Fruit fly (Drosophila melanogaster) whole organism, embryonic: ENCODE measurements around the gene hd.
A peak's percentile ranks its signal among the peaks of the same experiment; 100 is the strongest.

ENCODE experiments used
- Adf1 ChIP-seq: fragments of 200-800 bp; sonication (Bioruptor generic); IDR thresholded peaks from 2 replicates; pipeline ENCODE4 v1.3.6; 2022; ENCODE audit warnings: missing biosample characterization, missing genetic modification characterization
- Bgb ChIP-seq: fragments of 200-800 bp; sonication (Bioruptor generic); IDR thresholded peaks from 2 replicates; pipeline ENCODE4 v1.3.6; 2022; ENCODE audit warnings: missing biosample characterization, missing genetic modification characterization; ENCODE audit not compliant: partially characterized antibody
- CG12071 ChIP-seq: fragments of 200-800 bp; sonication (Bioruptor generic); optimal IDR thresholded peaks from 3 replicates; lab custom pipeline; 2018; ENCODE audit warnings: missing biosample characterization, mild to moderate bottlenecking, missing genetic modification characterization
- CG12236 ChIP-seq: fragments of 200-800 bp; sonication (Bioruptor generic); optimal IDR thresholded peaks from 2 replicates; lab custom pipeline; 2016; ENCODE audit warnings: missing biosample characterization, missing genetic modification characterization
- CG12744 ChIP-seq: fragments of 200-800 bp; sonication (Bioruptor generic); optimal IDR thresholded peaks from 2 replicates; lab custom pipeline; 2016; ENCODE audit warnings: missing biosample characterization, missing genetic modification characterization
- CG13123 ChIP-seq: fragments of 200-800 bp; sonication (Bioruptor generic); optimal IDR thresholded peaks from 2 replicates; lab custom pipeline; 2016; ENCODE audit warnings: missing biosample characterization, missing genetic modification characterization
- CG13424 ChIP-seq: fragments of 200-800 bp; sonication (Bioruptor generic); optimal IDR thresholded peaks from 2 replicates; lab custom pipeline; 2019; ENCODE audit warnings: missing biosample characterization, mild to moderate bottlenecking, missing genetic modification characterization, moderate library complexity
- CG14014 ChIP-seq: fragments of 200-800 bp; sonication (Bioruptor generic); IDR thresholded peaks from 2 replicates; pipeline ENCODE4 v1.3.6; 2022; ENCODE audit warnings: missing biosample characterization, missing genetic modification characterization
- CG14965 ChIP-seq: fragments of 200-800 bp; sonication (Bioruptor generic); optimal IDR thresholded peaks from 2 replicates; lab custom pipeline; 2016; ENCODE audit warnings: missing biosample characterization, missing genetic modification characterization, borderline replicate concordance
- CG17186 ChIP-seq: fragments of 200-800 bp; sonication (Bioruptor generic); optimal IDR thresholded peaks from 3 replicates; lab custom pipeline; 2017; ENCODE audit warnings: missing biosample characterization, missing genetic modification reagents, missing genetic modification characterization
- CG2120 ChIP-seq: fragments of 200-800 bp; sonication (Bioruptor generic); optimal IDR thresholded peaks from 3 replicates; lab custom pipeline; 2016; ENCODE audit warnings: missing biosample characterization, missing genetic modification characterization
- CG31365 ChIP-seq: fragments of 200-800 bp; sonication (Bioruptor generic); optimal IDR thresholded peaks from 2 replicates; lab custom pipeline; 2018; ENCODE audit warnings: missing biosample characterization, mild to moderate bottlenecking, missing genetic modification characterization
- CG31441 ChIP-seq: fragments of 200-800 bp; sonication (Bioruptor generic); IDR thresholded peaks from 2 replicates; pipeline ENCODE4 v1.3.6; 2022; ENCODE audit warnings: missing biosample characterization, missing genetic modification characterization
- CG3847 ChIP-seq: fragments of 200-800 bp; sonication (Bioruptor generic); IDR thresholded peaks from 2 replicates; pipeline ENCODE4 v1.3.6; 2022; ENCODE audit warnings: missing biosample characterization, missing genetic modification characterization
- CG4617 ChIP-seq: fragments of 200-800 bp; sonication (Bioruptor generic); optimal IDR thresholded peaks from 3 replicates; lab custom pipeline; 2016; ENCODE audit warnings: missing biosample characterization, missing genetic modification characterization, borderline replicate concordance
- CG4730 ChIP-seq: fragments of 200-800 bp; sonication (Bioruptor generic); IDR thresholded peaks from 2 replicates; pipeline ENCODE4 v1.3.6; 2022; ENCODE audit warnings: missing biosample characterization, missing genetic modification characterization
- CG6765 ChIP-seq: fragments of 200-800 bp; sonication (Bioruptor generic); optimal IDR thresholded peaks from 3 replicates; lab custom pipeline; 2017; ENCODE audit warnings: missing biosample characterization, mild to moderate bottlenecking, missing genetic modification characterization
- CG7556 ChIP-seq: fragments of 200-800 bp; sonication (Bioruptor generic); optimal IDR thresholded peaks from 2 replicates; lab custom pipeline; 2017; ENCODE audit warnings: missing biosample characterization, mild to moderate bottlenecking, missing genetic modification characterization
- CG9797 ChIP-seq: fragments of 200-800 bp; sonication (Bioruptor generic); optimal IDR thresholded peaks from 3 replicates; lab custom pipeline; 2018; ENCODE audit warnings: missing biosample characterization, mild to moderate bottlenecking, missing genetic modification characterization
- Dll ChIP-seq: fragments of 200-800 bp; sonication (Bioruptor generic); IDR thresholded peaks from 4 replicates; pipeline ENCODE4 v1.3.6; 2022; ENCODE audit warnings: missing biosample characterization, missing genetic modification characterization; ENCODE audit not compliant: partially characterized antibody
- Doc3 ChIP-seq: fragments of 200-800 bp; sonication (Bioruptor generic); IDR thresholded peaks from 3 replicates; pipeline ENCODE4 v1.3.6; 2022; ENCODE audit warnings: missing biosample characterization, missing genetic modification characterization; ENCODE audit not compliant: partially characterized antibody
- Ets65A ChIP-seq: fragments of 200-800 bp; sonication (Bioruptor generic); peaks from one replicate; lab custom pipeline; 2016; ENCODE audit warnings: missing biosample characterization, missing genetic modification characterization
- Gug ChIP-seq: fragments of 200-800 bp; sonication (Bioruptor generic); IDR thresholded peaks from 4 replicates; pipeline ENCODE4 v1.3.6; 2022; ENCODE audit warnings: missing biosample characterization, missing genetic modification characterization
- HLH3B ChIP-seq: fragments of 200-800 bp; sonication (Bioruptor generic); IDR thresholded peaks from 2 replicates; pipeline ENCODE4 v1.3.6; 2022; ENCODE audit warnings: missing biosample characterization, missing genetic modification characterization
- HLHmδ ChIP-seq: fragments of 200-800 bp; sonication (Bioruptor generic); optimal IDR thresholded peaks from 2 replicates; lab custom pipeline; 2018; ENCODE audit warnings: missing biosample characterization, mild to moderate bottlenecking, missing genetic modification characterization, moderate library complexity
- Hand ChIP-seq: fragments of 200-800 bp; sonication (Bioruptor generic); optimal IDR thresholded peaks from 2 replicates; lab custom pipeline; 2017; ENCODE audit warnings: mild to moderate bottlenecking, missing biosample characterization, missing genetic modification reagents, missing genetic modification characterization
- Hey ChIP-seq: fragments of 200-800 bp; sonication (Bioruptor generic); optimal IDR thresholded peaks from 3 replicates; lab custom pipeline; 2018; ENCODE audit warnings: missing biosample characterization, mild to moderate bottlenecking, missing genetic modification characterization
- HmgZ ChIP-seq: fragments of 200-800 bp; sonication (Bioruptor generic); optimal IDR thresholded peaks from 2 replicates; lab custom pipeline; 2018; ENCODE audit warnings: missing biosample characterization, mild to moderate bottlenecking, missing genetic modification characterization
- Kr ChIP-seq: fragments of 200-800 bp; sonication (Bioruptor generic); optimal IDR thresholded peaks from 2 replicates; lab custom pipeline; 2017; ENCODE audit warnings: missing biosample characterization, mild to moderate bottlenecking, missing genetic modification characterization
- Lpt ChIP-seq: fragments of >200 bp; optimal IDR thresholded peaks from 2 replicates; lab custom pipeline; 2018; ENCODE audit warnings: missing biosample characterization, missing genetic modification characterization
- Nf-YA ChIP-seq: fragments of 200-800 bp; sonication (Bioruptor generic); IDR thresholded peaks from 2 replicates; pipeline ENCODE4 v1.3.6; 2022; ENCODE audit warnings: missing biosample characterization, missing genetic modification characterization
- Poxn ChIP-seq: fragments of 200-800 bp; sonication (Bioruptor generic); IDR thresholded peaks from 2 replicates; pipeline ENCODE4 v1.3.6; 2022; ENCODE audit warnings: missing biosample characterization, missing genetic modification characterization
- Sin3A ChIP-seq: fragments of >200 bp; optimal IDR thresholded peaks from 2 replicates; lab custom pipeline; 2018
- Six4 ChIP-seq: fragments of 200-800 bp; sonication (Bioruptor generic); optimal IDR thresholded peaks from 2 replicates; lab custom pipeline; 2016; ENCODE audit warnings: missing biosample characterization, missing genetic modification characterization
- Sry-β ChIP-seq: fragments of 200-800 bp; sonication (Bioruptor generic); optimal IDR thresholded peaks from 2 replicates; lab custom pipeline; 2018; ENCODE audit warnings: missing biosample characterization, mild to moderate bottlenecking, missing genetic modification characterization, moderate library complexity
- YL-1 ChIP-seq: fragments of 200-800 bp; sonication (Bioruptor generic); optimal IDR thresholded peaks from 3 replicates; lab custom pipeline; 2017; ENCODE audit warnings: missing biosample characterization, mild to moderate bottlenecking, missing genetic modification characterization
- ato ChIP-seq: fragments of 200-800 bp; sonication (Bioruptor generic); IDR thresholded peaks from 2 replicates; pipeline ENCODE4 v1.3.6; 2022; ENCODE audit warnings: missing biosample characterization, missing genetic modification characterization; ENCODE audit not compliant: partially characterized antibody
- az2 ChIP-seq: fragments of 200-800 bp; sonication (Bioruptor generic); optimal IDR thresholded peaks from 3 replicates; lab custom pipeline; 2016; ENCODE audit warnings: missing biosample characterization, missing genetic modification characterization
- br ChIP-seq: fragments of >200 bp; optimal IDR thresholded peaks from 2 replicates; lab custom pipeline; 2017
- dan ChIP-seq: fragments of 200-800 bp; sonication (Bioruptor generic); IDR thresholded peaks from 2 replicates; pipeline ENCODE4 v1.3.6; 2022; ENCODE audit warnings: missing biosample characterization, missing genetic modification characterization
- dimm ChIP-seq: fragments of 200-800 bp; sonication (Bioruptor generic); IDR thresholded peaks from 2 replicates; pipeline ENCODE4 v1.3.6; 2022; ENCODE audit warnings: missing biosample characterization, missing genetic modification characterization
- esg ChIP-seq: fragments of 200-800 bp; sonication (Bioruptor generic); conservative IDR thresholded peaks from 2 replicates; pipeline ENCODE4 v1.3.6; 2022; ENCODE audit warnings: missing biosample characterization, missing genetic modification characterization
- gsb ChIP-seq: fragments of 200-800 bp; sonication (Bioruptor generic); IDR thresholded peaks from 2 replicates; pipeline ENCODE4 v1.3.6; 2022; ENCODE audit warnings: missing biosample characterization, missing genetic modification characterization
- jing ChIP-seq: fragments of 200-800 bp; sonication (Bioruptor generic); optimal IDR thresholded peaks from 2 replicates; lab custom pipeline; 2018; ENCODE audit warnings: missing biosample characterization, mild to moderate bottlenecking, missing genetic modification characterization
- kah ChIP-seq: fragments of 200-800 bp; sonication (Bioruptor generic); optimal IDR thresholded peaks from 2 replicates; lab custom pipeline; 2018; ENCODE audit warnings: missing biosample characterization, mild to moderate bottlenecking, missing genetic modification characterization
- ken ChIP-seq: fragments of 200-800 bp; sonication (Bioruptor generic); IDR thresholded peaks from 3 replicates; pipeline ENCODE4 v1.3.6; 2022; ENCODE audit warnings: missing biosample characterization, missing genetic modification characterization
- nau ChIP-seq: fragments of 200-800 bp; sonication (Bioruptor generic); optimal IDR thresholded peaks from 3 replicates; lab custom pipeline; 2017; ENCODE audit warnings: missing biosample characterization, mild to moderate bottlenecking, missing genetic modification characterization, missing genetic modification reagents
- sd ChIP-seq: fragments of 200-800 bp; sonication (Bioruptor generic); optimal IDR thresholded peaks from 3 replicates; lab custom pipeline; 2018; ENCODE audit warnings: missing biosample characterization, mild to moderate bottlenecking, missing genetic modification characterization, moderate library complexity
- sisA ChIP-seq: fragments of 200-800 bp; sonication (Bioruptor generic); IDR thresholded peaks from 2 replicates; pipeline ENCODE4 v1.3.6; 2022; ENCODE audit warnings: missing biosample characterization, missing genetic modification characterization
- sna ChIP-seq: fragments of 200-800 bp; sonication (Bioruptor generic); IDR thresholded peaks from 2 replicates; pipeline ENCODE4 v1.3.6; 2022; ENCODE audit warnings: missing biosample characterization, missing genetic modification characterization; ENCODE audit not compliant: partially characterized antibody
- zen2 ChIP-seq: fragments of 200-800 bp; sonication (Bioruptor generic); IDR thresholded peaks from 3 replicates; pipeline ENCODE4 v1.3.6; 2022; ENCODE audit warnings: missing biosample characterization, missing genetic modification characterization; ENCODE audit not compliant: partially characterized antibody

hd gene

dm6 chr3R:5367512-5368169 is 7.1 kb downstream of the hd start (continued):
- TF ChIP-seq Doc3 (GFP tag; lab: Robert Waterston, UW) (no peak), az2 (GFP tag; lab: Kevin White, UChicago) (no peak), CG2120 (no peak), sd (tag; lab: Kevin White, UChicago) (peak; percentile 53), Adf1 (GFP tag; lab: Robert Waterston, UW) (peak; percentile 19; the same call in 1 of the 2 replicates), CG31441 (no peak), YL-1 (GFP tag; lab: Kevin White, UChicago) (no peak), CG12744 (no peak), CG14965 (GFP tag; lab: Kevin White, UChicago) (no peak), sisA (GFP tag; lab: Robert Waterston, UW) (no peak), CG7556 (peak; percentile 6), CG13123 (no peak), br (lab: Kevin White, UChicago) (no peak), kah (GFP tag; lab: Kevin White, UChicago) (no peak), Lpt (GFP tag; lab: Kevin White, UChicago) (no peak), Kr (GFP tag; lab: Kevin White, UChicago) (no peak), Six4 (GFP tag; lab: Kevin White, UChicago) (no peak), HLH3B (GFP tag; lab: Robert Waterston, UW) (peak; percentile 33; the same call in 1 of the 2 replicates), CG3847 (GFP tag; lab: Robert Waterston, UW) (no peak), CG12071 (GFP tag; lab: Kevin White, UChicago) (peak; percentile 36), CG9797 (GFP tag; lab: Kevin White, UChicago) (no peak), dimm (GFP tag; lab: Robert Waterston, UW) (no peak), Dll (GFP tag; lab: Robert Waterston, UW) (peak; percentile 18; the same call in 1 of the 4 replicates), HLHmδ (GFP tag; lab: Kevin White, UChicago) (peak; percentile 86), jing (GFP tag; lab: Kevin White, UChicago) (no peak), zen2 (GFP tag; lab: Robert Waterston, UW) (peak; percentile 52; the same call in 2 of the 3 replicates), nau (peak; percentile 20), Hey (tag; lab: Kevin White, UChicago) (peak; percentile 55), Ets65A (GFP tag; lab: Kevin White, UChicago) (no peak), HmgZ (tag; lab: Kevin White, UChicago) (peak; percentile 0), CG31365 (no peak), Bgb (GFP tag; lab: Robert Waterston, UW) (peak; percentile 25; the same call in 1 of the 2 replicates), gsb (no peak), Gug (GFP tag; lab: Robert Waterston, UW) (no peak), CG17186 (GFP tag; lab: Kevin White, UChicago) (no peak), CG6765 (GFP tag; lab: Kevin White, UChicago) (peak; percentile 5), CG4730 (no peak), Hand (no peak), Sin3A (lab: Kevin White, UChicago) (no peak), CG14014 (GFP tag; lab: Robert Waterston, UW) (peak; percentile 35; the same call in 1 of the 2 replicates), sna (GFP tag; lab: Robert Waterston, UW) (peak; percentile 28; the same call in 1 of the 2 replicates), CG12236 (GFP tag; lab: Kevin White, UChicago) (no peak), dan (no peak), Nf-YA (no peak; the same call in 1 of the 2 replicates), Sry-β (GFP tag; lab: Kevin White, UChicago) (no peak), CG4617 (GFP tag; lab: Kevin White, UChicago) (no peak), Poxn (GFP tag; lab: Robert Waterston, UW) (no peak), ato (GFP tag; lab: Robert Waterston, UW) (no peak), ken (0 out of 3 replicates have a peak, but pooled peaks have one; percentile 35), esg (GFP tag; lab: Robert Waterston, UW) (no peak), CG13424 (tag; lab: Kevin White, UChicago) (no peak)
